Worm (Caenorhabditis elegans): ENCODE data around the gene best-5.

Gene best-5

DNA sequence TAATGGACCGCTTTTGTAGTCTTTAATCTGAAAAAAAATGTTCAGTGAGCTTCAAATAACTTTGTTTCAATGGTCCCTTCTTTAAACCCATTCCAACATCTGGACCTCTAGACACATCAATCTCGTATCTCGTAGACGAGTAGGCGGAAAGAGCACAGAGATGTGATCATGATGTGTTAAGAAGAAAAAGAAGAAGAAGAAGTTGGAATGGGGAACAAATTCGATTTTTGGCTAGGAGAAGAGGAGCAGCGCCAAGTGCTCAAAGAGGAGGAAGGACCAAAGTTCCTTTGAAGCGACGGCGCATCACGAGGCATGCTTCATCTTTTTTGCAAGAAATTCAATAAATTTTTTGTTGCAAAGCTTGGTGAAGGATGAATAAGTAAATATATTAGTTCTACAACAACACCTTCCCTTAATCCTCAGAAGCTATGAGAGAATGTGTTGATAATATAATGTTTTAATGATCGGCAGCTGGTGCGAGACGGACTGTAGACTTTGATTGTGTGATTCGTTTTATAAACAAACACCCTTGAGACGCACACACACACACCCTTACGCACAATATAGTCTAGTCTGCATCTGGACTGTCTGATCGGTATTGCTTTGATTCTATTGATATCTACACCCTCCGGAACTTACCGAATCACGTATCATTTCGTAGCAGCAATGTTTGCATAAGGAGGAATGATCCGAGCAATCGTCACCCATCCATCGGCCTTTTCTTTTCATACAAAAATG, 25.4 kb downstream of the best-5 start:
- TF ChIP-seq pes-1 (GFP tag; IDR thresholded peaks at IDR 0.05) (no peak), tbx-11 (GFP tag; IDR thresholded peaks at IDR 0.05) (no peak), hmg-4 (GFP tag; optimal IDR thresholded peaks at IDR 0.05) (no peak), flt-1 (GFP tag; IDR thresholded peaks at IDR 0.05) (no peak), scrt-1 (GFP tag; IDR thresholded peaks at IDR 0.05) (no peak), ets-7 (tag; optimal IDR thresholded peaks at IDR 0.05) (no peak), ceh-13 (GFP tag; optimal IDR thresholded peaks at IDR 0.05) (no peak), sea-1 (GFP tag; conservative IDR thresholded peaks at IDR 0.05) (no peak), ama-1 (optimal IDR thresholded peaks at IDR 0.05) (no peak), hmbx-1 (tag; optimal IDR thresholded peaks at IDR 0.05) (no peak), hnd-1 (tag; optimal IDR thresholded peaks at IDR 0.05) (no peak), aly-1 (tag; optimal IDR thresholded peaks at IDR 0.05) (no peak), tbx-37 (GFP tag; conservative IDR thresholded peaks at IDR 0.05) (no peak), F13C5.2 (tag; optimal IDR thresholded peaks at IDR 0.05) (no peak), B0310.2 (tag; optimal IDR thresholded peaks at IDR 0.05) (no peak), tra-4 (tag; optimal IDR thresholded peaks at IDR 0.05) (no peak)

DNA sequence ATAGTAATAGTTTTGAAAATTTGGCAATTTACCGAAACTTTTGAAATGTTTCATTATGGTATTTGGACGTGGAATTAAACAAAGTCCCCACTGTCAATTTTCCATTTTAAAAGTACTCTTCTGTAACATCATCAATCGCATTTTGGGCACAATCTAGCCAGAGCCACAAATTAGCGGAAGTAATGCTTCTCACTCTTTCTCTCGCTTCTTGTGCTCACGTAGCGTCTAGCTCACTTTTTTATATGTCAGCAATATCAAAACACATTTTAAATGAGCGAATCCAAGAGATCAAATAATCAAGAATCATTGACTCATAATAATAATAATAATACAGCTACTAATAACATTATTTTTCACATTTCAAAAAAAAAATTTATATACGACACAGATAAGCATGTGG, 26.1 kb downstream of the best-5 start:
- no peak for TF ChIP-seq scrt-1 (GFP tag; IDR thresholded peaks at IDR 0.05)
- TF ChIP-seq hnd-1 (tag; optimal IDR thresholded peaks at IDR 0.05) = no peak
- no peak for TF ChIP-seq ets-7 (tag; optimal IDR thresholded peaks at IDR 0.05)
- no peak for TF ChIP-seq tra-4 (tag; optimal IDR thresholded peaks at IDR 0.05)
- TF ChIP-seq tbx-11 (GFP tag; IDR thresholded peaks at IDR 0.05) = no peak
- no peak for TF ChIP-seq tbx-37 (GFP tag; conservative IDR thresholded peaks at IDR 0.05)
- no peak for TF ChIP-seq aly-1 (tag; optimal IDR thresholded peaks at IDR 0.05)
- TF ChIP-seq pes-1 (GFP tag; IDR thresholded peaks at IDR 0.05) = no peak
- no peak for TF ChIP-seq sea-1 (GFP tag; conservative IDR thresholded peaks at IDR 0.05)
- TF ChIP-seq ceh-36 (tag; optimal IDR thresholded peaks at IDR 0.05) = no peak
- no peak for TF ChIP-seq flt-1 (GFP tag; IDR thresholded peaks at IDR 0.05)
- TF ChIP-seq hmg-4 (GFP tag; optimal IDR thresholded peaks at IDR 0.05) = no peak
- TF ChIP-seq B0310.2 (tag; optimal IDR thresholded peaks at IDR 0.05) = no peak
- TF ChIP-seq hmbx-1 (tag; optimal IDR thresholded peaks at IDR 0.05) = no peak

DNA sequence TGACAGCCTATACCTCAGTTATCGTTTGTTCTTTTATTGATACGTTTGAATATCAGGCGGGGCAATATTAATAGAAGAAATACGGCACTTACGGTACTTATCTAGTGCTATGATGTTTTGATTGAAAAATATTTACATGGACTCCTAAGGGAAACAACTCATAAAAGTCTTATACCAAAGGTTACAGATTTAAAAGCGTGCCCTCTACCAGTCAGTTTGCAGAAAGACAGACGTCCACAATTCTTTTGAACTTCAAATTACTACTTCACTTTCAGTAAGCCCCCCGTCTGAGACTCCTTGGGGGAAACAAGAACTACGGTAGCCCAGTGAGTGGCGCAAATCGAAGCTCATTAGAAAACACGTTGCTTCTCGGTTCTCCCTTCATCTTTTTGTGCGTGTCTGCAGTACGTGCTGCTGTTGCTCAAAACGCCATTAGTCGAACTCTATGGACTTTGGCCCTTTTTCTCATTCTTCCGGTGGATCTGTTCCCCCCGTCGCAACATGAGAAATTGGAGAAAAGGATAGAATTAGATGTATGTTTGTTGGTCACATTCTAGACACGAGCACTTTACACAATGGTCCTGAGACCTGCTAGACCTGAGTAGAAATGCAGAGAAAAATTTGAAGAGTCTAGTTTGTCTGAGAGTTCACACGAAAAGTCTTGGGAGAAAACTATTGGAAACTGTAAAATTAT, 27.6 kb downstream of the best-5 start:
- TF ChIP-seq scrt-1 (GFP tag; IDR thresholded peaks at IDR 0.05) = no peak
- TF ChIP-seq aly-1 (tag; optimal IDR thresholded peaks at IDR 0.05) = no peak
- no peak for TF ChIP-seq hmg-4 (GFP tag; optimal IDR thresholded peaks at IDR 0.05)
- no peak for TF ChIP-seq pes-1 (GFP tag; IDR thresholded peaks at IDR 0.05)
- no peak for TF ChIP-seq B0310.2 (tag; optimal IDR thresholded peaks at IDR 0.05)
- no peak for TF ChIP-seq ceh-13 (GFP tag; optimal IDR thresholded peaks at IDR 0.05)
- TF ChIP-seq tra-4 (tag; optimal IDR thresholded peaks at IDR 0.05) = no peak
- no peak for TF ChIP-seq ets-7 (tag; optimal IDR thresholded peaks at IDR 0.05)
- TF ChIP-seq tbx-37 (GFP tag; conservative IDR thresholded peaks at IDR 0.05) = no peak
- TF ChIP-seq hmbx-1 (tag; optimal IDR thresholded peaks at IDR 0.05) = no peak

DNA sequence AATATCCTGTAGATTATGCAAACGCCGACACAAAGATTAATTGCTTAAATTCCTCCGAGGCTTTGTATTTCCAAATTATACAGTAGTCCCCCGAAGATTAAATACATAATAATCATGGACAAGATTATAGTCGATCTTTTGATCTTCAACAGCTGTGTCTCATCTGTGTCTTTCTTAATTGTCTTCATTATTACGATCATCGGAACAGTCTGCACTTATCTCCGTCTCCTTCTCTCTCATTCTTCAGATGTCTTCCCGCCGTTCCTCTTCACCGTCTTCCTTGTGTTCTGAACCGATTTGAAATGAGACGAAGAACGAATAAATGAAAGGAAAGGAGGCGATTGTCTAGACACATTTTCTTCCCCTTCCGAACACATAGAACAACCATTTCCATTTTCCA, 28.9 kb downstream of the best-5 start:
- TF ChIP-seq pes-1 (GFP tag; IDR thresholded peaks at IDR 0.05) (no peak), tra-4 (tag; optimal IDR thresholded peaks at IDR 0.05) (no peak), scrt-1 (GFP tag; IDR thresholded peaks at IDR 0.05) (no peak), ceh-36 (tag; optimal IDR thresholded peaks at IDR 0.05) (no peak), sea-1 (GFP tag; conservative IDR thresholded peaks at IDR 0.05) (no peak), B0310.2 (tag; optimal IDR thresholded peaks at IDR 0.05) (no peak), ceh-13 (GFP tag; optimal IDR thresholded peaks at IDR 0.05) (no peak), hnd-1 (tag; optimal IDR thresholded peaks at IDR 0.05) (no peak), ama-1 (optimal IDR thresholded peaks at IDR 0.05) (no peak), tbx-11 (GFP tag; IDR thresholded peaks at IDR 0.05) (no peak), flt-1 (GFP tag; IDR thresholded peaks at IDR 0.05) (no peak), tbx-37 (GFP tag; conservative IDR thresholded peaks at IDR 0.05) (no peak), aly-1 (tag; optimal IDR thresholded peaks at IDR 0.05) (no peak), hmbx-1 (tag; optimal IDR thresholded peaks at IDR 0.05) (no peak), hmg-4 (GFP tag; optimal IDR thresholded peaks at IDR 0.05) (no peak), ets-7 (tag; optimal IDR thresholded peaks at IDR 0.05) (no peak), F13C5.2 (tag; optimal IDR thresholded peaks at IDR 0.05) (no peak)

DNA sequence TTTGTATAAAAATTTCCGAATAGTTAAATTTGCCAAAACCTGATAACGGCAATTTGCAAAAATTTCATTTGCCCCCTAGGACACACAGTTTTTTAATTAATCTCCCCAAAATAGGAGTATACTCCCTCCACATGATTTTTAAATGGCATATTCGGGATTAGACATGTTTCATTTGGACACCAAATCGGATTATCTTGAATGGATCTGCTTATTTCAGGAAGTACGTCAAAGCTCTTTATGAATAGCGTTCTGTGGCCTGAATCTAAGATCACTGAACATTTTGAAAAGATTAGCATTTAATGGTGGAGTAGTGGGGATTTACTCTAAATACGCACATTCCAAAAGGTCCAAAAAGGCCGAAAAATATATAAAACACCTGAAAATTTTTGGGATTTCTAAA, 31.5 kb downstream of the best-5 start:
- TF ChIP-seq hmg-4 (GFP tag; optimal IDR thresholded peaks at IDR 0.05) (no peak), tbx-37 (GFP tag; conservative IDR thresholded peaks at IDR 0.05) (no peak), ceh-36 (tag; optimal IDR thresholded peaks at IDR 0.05) (peak; percentile 37)

DNA sequence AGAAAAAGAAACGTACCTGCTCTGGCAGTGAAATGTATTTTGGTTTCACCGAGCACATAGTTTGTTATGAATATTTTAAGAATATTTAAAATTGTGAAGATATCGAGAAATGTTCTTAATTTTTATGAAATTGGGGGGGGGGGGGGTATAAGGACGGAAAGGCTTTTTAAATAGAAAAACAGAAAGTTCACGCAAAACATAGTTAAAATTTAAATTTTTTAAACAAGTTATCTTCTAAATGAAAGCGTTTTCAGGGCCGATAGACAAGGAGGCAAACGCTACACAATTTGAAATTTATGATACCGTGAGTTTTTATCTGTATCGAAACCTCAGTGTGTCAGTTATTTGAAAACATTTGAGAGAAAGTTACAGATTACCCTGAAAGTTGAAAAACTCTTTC, 34.3 kb downstream of the best-5 start, which contains the start of gene C15H7.4:
C15H7.4 (minus strand) TSS at position 101 of the 400 bp plus-strand sequence.
- no peak for TF ChIP-seq ceh-13 (GFP tag; optimal IDR thresholded peaks at IDR 0.05)

DNA sequence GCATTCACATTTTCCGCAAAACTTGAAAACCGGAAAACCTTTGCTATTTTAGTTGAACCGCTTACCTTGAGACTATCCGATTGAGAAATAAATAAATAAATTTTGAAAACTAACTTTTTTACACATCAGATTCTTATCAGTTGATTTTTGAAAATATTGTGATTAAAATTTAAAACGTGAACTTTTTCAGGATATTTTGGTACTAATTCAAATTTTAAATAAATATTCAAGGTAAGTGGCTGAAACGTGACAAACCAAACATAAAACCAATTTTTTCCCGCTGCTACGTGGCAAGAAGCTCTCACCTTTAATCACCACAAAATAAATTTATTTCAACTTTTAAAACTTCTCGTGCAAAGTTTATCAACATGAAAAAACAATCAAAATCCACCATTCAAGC, 38.2 kb downstream of the best-5 start, which contains the start of gene C15H7.3:
C15H7.3 (minus strand) TSS at position 101 of the 400 bp plus-strand sequence.
- TF ChIP-seq F13C5.2 (tag; optimal IDR thresholded peaks at IDR 0.05) = no peak
- no peak for TF ChIP-seq sea-1 (GFP tag; conservative IDR thresholded peaks at IDR 0.05)
- no peak for TF ChIP-seq ets-7 (tag; optimal IDR thresholded peaks at IDR 0.05)
- no peak for TF ChIP-seq hmbx-1 (tag; optimal IDR thresholded peaks at IDR 0.05)
- TF ChIP-seq ama-1 (optimal IDR thresholded peaks at IDR 0.05) = no peak
- TF ChIP-seq hnd-1 (tag; optimal IDR thresholded peaks at IDR 0.05) = no peak
- no peak for TF ChIP-seq flt-1 (GFP tag; IDR thresholded peaks at IDR 0.05)
- TF ChIP-seq pes-1 (GFP tag; IDR thresholded peaks at IDR 0.05) = no peak
- TF ChIP-seq scrt-1 (GFP tag; IDR thresholded peaks at IDR 0.05) = no peak

All from whole organism, early embryonic.